Worm (Caenorhabditis elegans): ENCODE results near the gene cht-6.

DNA sequence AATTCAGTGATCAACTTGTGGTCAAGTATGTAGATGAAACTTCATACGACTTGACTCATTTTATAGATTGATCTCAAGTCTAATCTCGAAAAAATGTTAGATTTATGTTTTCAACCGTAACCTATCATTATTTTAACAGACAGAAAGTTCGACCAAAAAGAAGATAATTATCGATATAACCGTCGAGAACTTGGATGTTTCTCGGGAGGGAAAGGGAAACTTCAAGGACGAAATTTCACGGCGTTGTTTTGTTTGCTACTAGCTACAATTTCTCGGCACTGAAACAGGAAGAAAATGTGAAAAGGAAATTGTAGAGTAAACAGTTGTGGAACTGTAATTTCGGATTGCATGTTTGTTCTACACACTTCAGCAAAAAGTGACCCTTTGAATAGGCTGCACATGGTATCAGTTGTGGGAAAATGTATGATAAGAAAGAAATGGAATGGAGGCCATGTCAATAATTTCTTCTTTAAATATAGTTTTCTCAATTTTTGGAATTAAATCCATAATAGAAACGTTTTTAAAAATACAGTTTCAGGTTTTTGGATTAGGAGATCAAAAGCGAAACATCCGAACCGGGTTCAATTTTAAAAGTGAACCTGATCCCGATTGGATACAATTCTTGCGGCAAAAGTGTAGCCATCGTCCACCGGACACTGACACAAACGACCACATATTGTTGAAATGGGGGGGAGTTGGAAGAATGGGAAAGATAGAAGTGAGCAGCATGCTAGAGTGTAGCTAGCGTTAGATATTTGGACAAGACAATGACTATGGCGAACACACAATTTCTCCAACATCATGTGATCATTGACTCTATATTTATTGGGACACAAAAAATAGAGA lies 16.0 kb downstream of the cht-6 start:
- TF ChIP-seq ces-1 (GFP tag; optimal IDR thresholded peaks at IDR 0.05) (no peak), ZK546.5 (tag; optimal IDR thresholded peaks at IDR 0.05) (no peak), F26F4.8 (GFP tag; conservative IDR thresholded peaks at IDR 0.05) (no peak), lir-3 (tag; optimal IDR thresholded peaks at IDR 0.05) (no peak), F49E8.2 (tag; optimal IDR thresholded peaks at IDR 0.05; ENCODE audit: borderline replicate concordance) (no peak), unc-130 (GFP tag; optimal IDR thresholded peaks at IDR 0.05) (no peak), Y105C5A.15 (GFP tag; IDR thresholded peaks at IDR 0.05) (no peak), aly-2 (tag; optimal IDR thresholded peaks at IDR 0.05) (no peak)
